Fruit fly (Drosophila melanogaster): Measurements from ENCODE around the gene ND-B14.5A.

DNA sequence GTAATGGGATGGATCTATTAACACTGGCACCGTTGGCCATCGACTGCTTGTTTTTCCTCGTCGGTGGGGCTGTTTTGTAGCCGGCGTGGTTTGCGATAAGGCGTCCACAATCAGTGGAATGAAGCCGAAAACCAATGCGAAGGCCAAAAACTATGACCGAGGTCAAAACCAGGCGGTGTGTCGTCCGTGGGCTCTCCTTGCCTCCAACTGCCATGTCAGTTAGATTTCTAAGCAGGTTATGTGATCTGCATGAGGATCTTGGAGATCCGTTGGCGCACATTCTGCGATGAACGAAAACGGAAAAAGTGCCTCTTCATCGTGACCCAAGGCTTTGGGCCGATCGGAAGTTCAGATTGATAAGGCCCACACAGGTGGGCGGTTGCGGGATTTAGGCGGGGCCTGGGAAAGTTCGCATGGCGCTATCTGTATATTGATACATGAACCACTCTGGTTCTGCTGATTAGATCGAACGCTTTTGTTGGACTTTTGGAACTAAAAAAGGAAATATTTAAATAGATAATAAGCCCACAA, 3.0 kb downstream of the ND-B14.5A start, which contains the start of gene Cyp4d14:
- TF ChIP-seq CG10348 (GFP tag; IDR thresholded peaks at IDR 0.05) (no peak), CG14655 (GFP tag; optimal IDR thresholded peaks at IDR 0.05) (no peak), CG9948 (tag; optimal IDR thresholded peaks at IDR 0.05) (no peak), Snoo (tag; optimal IDR thresholded peaks at IDR 0.05) (no peak), gl (tag; optimal IDR thresholded peaks at IDR 0.05) (no peak), CG4496 (GFP tag; IDR thresholded peaks at IDR 0.05) (no peak)

Measured in whole organism, pupa.